Worm (Caenorhabditis elegans) whole organism, L3 larva: ENCODE measurements around the gene R07E3.7.

Source experiments
- ceh-28 ChIP-seq: fragments of 150-350 bp; optimal IDR thresholded peaks from 2 replicates; lab custom pipeline; 2014; ENCODE audit warnings: missing biosample characterization, missing genetic modification reagents, missing genetic modification characterization
- egl-27 ChIP-seq: sonication (generic microtip); optimal IDR thresholded peaks from 4 replicates; lab custom pipeline; 2017; ENCODE audit warnings: missing biosample characterization, missing genetic modification reagents, missing genetic modification characterization
- egl-5 ChIP-seq: fragments of 150-350 bp; optimal IDR thresholded peaks from 2 replicates; lab custom pipeline; 2017; ENCODE audit warnings: missing biosample characterization, missing genetic modification reagents, missing genetic modification characterization, inconsistent platforms
- fkh-10 ChIP-seq: sonication (generic microtip); optimal IDR thresholded peaks from 2 replicates; lab custom pipeline; 2017; ENCODE audit warnings: missing biosample characterization, missing genetic modification reagents, missing genetic modification characterization
- lin-39 ChIP-seq: fragments of 150-350 bp; optimal IDR thresholded peaks from 2 replicates; lab custom pipeline; 2018; ENCODE audit warnings: missing biosample characterization, missing genetic modification reagents, missing genetic modification characterization
- nhr-12 ChIP-seq: fragments of 150-350 bp; optimal IDR thresholded peaks from 2 replicates; lab custom pipeline; 2014; ENCODE audit warnings: missing biosample characterization, missing genetic modification characterization
- nhr-76 ChIP-seq: fragments of 150-350 bp; sonication (generic microtip); optimal IDR thresholded peaks from 5 replicates; lab custom pipeline; 2014; ENCODE audit warnings: missing biosample characterization, missing genetic modification characterization
- snpc-4 ChIP-seq: fragments of 150-350 bp; optimal IDR thresholded peaks from 2 replicates; lab custom pipeline; 2014; ENCODE audit warnings: missing biosample characterization, missing genetic modification characterization

ce11 chrX:10336592-10336991, 19.0 kb downstream of the R07E3.7 start:
- TF ChIP-seq egl-27 (tag; lab: Kevin White, UChicago) = no peak
- TF ChIP-seq nhr-76 (tag; lab: Kevin White, UChicago) = no peak
- no peak for TF ChIP-seq egl-5 (tag; lab: Kevin White, UChicago)
- no peak for TF ChIP-seq ceh-28 (tag; lab: Kevin White, UChicago)
- no peak for TF ChIP-seq nhr-12 (tag; lab: Kevin White, UChicago)
- no peak for TF ChIP-seq snpc-4 (tag; lab: Kevin White, UChicago)
- TF ChIP-seq lin-39 (tag; lab: Kevin White, UChicago) = no peak
- TF ChIP-seq fkh-10 (GFP tag; lab: Kevin White, UChicago) = no peak
